Worm (Caenorhabditis elegans): ENCODE results near the gene ZK892.5.

DNA sequence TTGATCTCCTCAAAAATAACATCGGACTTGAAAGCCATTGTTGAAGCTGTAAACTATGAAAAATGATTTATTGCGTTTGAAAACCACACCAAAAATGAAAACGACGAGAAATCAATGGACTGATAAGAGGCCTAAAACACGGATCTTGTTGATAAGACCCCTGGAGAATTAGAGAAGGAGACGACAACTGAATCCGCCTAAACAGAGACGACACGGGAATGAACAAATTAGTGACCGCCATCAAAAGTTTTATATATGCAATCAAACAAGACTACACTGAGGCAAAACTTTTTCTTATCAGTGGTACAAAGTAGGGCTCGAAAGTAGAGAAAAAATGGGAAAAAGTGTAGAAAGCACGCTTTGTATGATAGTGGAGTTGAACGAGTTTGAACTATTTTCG, 7.0 kb upstream of the ZK892.5 start, which contains the start of gene nlt-1:
- TF ChIP-seq daf-19 (GFP tag; conservative IDR thresholded peaks at IDR 0.05), result no peak
- TF ChIP-seq dmd-9 (GFP tag; IDR thresholded peaks at IDR 0.05), result no peak
- TF ChIP-seq fos-1 (tag; optimal IDR thresholded peaks at IDR 0.05), result no peak
- TF ChIP-seq lin-39 (tag; optimal IDR thresholded peaks at IDR 0.05), result no peak

All from whole organism, L4 larva.